Worm (Caenorhabditis elegans): Measurements from ENCODE around the gene T25F10.4.

T25F10.4 gene

DNA sequence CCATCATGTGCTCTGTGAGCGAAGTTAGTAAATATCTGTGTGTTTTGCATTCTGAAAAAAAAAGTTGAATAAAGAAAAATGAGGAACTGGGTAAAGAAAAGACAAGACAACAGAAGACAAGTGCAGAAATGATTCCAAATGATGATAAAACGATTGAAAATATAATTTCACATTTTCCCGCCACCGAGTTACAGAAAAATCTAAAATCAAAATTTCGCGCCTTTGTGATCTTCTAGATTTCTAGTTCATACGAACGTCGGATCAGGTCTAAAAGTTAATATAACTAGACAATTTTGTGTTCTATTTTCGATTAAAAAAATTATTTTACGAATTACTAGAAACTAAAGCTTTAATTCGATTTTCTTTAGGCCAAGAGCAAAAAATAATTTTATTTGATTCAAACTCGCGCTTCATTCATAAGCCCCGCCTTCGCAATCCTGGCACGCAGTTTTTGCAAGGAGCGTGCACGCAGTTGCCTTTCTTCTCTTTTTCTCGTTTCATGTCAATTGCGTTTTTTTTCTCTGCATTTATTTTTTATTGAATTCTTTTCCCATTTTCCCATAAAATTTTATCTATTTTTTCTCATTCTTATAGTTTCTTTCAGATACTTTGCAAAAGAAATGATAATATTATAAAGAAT is 22.7 kb upstream of the T25F10.4 start, which contains the start of the genes spn-4 and spe-39 (continued):
- no peak for TF ChIP-seq bed-1 (GFP tag; IDR thresholded peaks at IDR 0.05)
- peak; percentile 96 for TF ChIP-seq madf-8 (GFP tag; conservative IDR thresholded peaks at IDR 0.05)
- no peak for TF ChIP-seq repo-1 (tag; optimal IDR thresholded peaks at IDR 0.05)
- TF ChIP-seq tbx-9 (tag; optimal IDR thresholded peaks at IDR 0.05; ENCODE audit: borderline replicate concordance) = no peak
- no peak for TF ChIP-seq gei-17 (GFP tag; optimal IDR thresholded peaks at IDR 0.05)
- TF ChIP-seq nfya-1 (tag; optimal IDR thresholded peaks at IDR 0.05; ENCODE audit: borderline replicate concordance, insufficient read depth) = no peak
- peak; percentile 41 for TF ChIP-seq tbp1 (GFP tag; optimal IDR thresholded peaks at IDR 0.05)
- TF ChIP-seq lin-54 (GFP tag; optimal IDR thresholded peaks at IDR 0.05) = peak; percentile 89
- 0 out of 2 replicates have a peak, but pooled peaks have one; percentile 52 for TF ChIP-seq hsf-1 (GFP tag; IDR thresholded peaks at IDR 0.05)
- TF ChIP-seq bed-2 (GFP tag; IDR thresholded peaks at IDR 0.05) = no peak
- TF ChIP-seq snpc-1.1 (tag; optimal IDR thresholded peaks at IDR 0.05; ENCODE audit: insufficient read depth) = no peak
- peak; percentile 43; the same call in 1 of the 2 replicates for TF ChIP-seq lir-1 (GFP tag; conservative IDR thresholded peaks at IDR 0.05)
- TF ChIP-seq pha-4 (tag; optimal IDR thresholded peaks at IDR 0.05) = no peak
- TF ChIP-seq nhr-27 (tag; optimal IDR thresholded peaks at IDR 0.05) = no peak
- TF ChIP-seq B0336.3 (GFP tag; IDR thresholded peaks at IDR 0.05) = peak; percentile 76
- TF ChIP-seq nhr-90 (tag; optimal IDR thresholded peaks at IDR 0.05) = no peak
- TF ChIP-seq dpff-1 (tag; optimal IDR thresholded peaks at IDR 0.05) = no peak
- no peak for TF ChIP-seq let-526 (GFP tag; IDR thresholded peaks at IDR 0.05)
- no peak for TF ChIP-seq sdz-38 (tag; optimal IDR thresholded peaks at IDR 0.05)
- TF ChIP-seq ztf-28 (GFP tag; IDR thresholded peaks at IDR 0.05) = no peak
- TF ChIP-seq K11D2.4 (GFP tag; IDR thresholded peaks at IDR 0.05) = 0 out of 2 replicates have a peak, but pooled peaks have one; percentile 36
- TF ChIP-seq zfh-2 (GFP tag; conservative IDR thresholded peaks at IDR 0.05) = no peak
- TF ChIP-seq ztf-22 (GFP tag; optimal IDR thresholded peaks at IDR 0.05) = no peak
- peak; percentile 27 for TF ChIP-seq snpc-1.3 (tag; optimal IDR thresholded peaks at IDR 0.05; ENCODE audit: insufficient read depth)
- TF ChIP-seq lsy-27 (tag; optimal IDR thresholded peaks at IDR 0.05; ENCODE audit: borderline replicate concordance, insufficient read depth) = no peak
- peak; percentile 28 for TF ChIP-seq ceh-27 (GFP tag; optimal IDR thresholded peaks at IDR 0.05)
- no peak for TF ChIP-seq B0261.1 (tag; optimal IDR thresholded peaks at IDR 0.05)
- no peak for TF ChIP-seq cebp-2 (GFP tag; IDR thresholded peaks at IDR 0.05)
- TF ChIP-seq egl-18 (GFP tag; IDR thresholded peaks at IDR 0.05) = no peak
- no peak for TF ChIP-seq F23B12.7 (tag; optimal IDR thresholded peaks at IDR 0.05; ENCODE audit: insufficient read depth)
- TF ChIP-seq hlh-12 (tag; optimal IDR thresholded peaks at IDR 0.05) = no peak
- no peak for TF ChIP-seq F52B5.7 (tag; optimal IDR thresholded peaks at IDR 0.05)
- TF ChIP-seq F57C9.4 (tag; optimal IDR thresholded peaks at IDR 0.05) = no peak
- TF ChIP-seq nfya-2 (GFP tag; IDR thresholded peaks at IDR 0.05) = no peak
- TF ChIP-seq chd-7 (tag; optimal IDR thresholded peaks at IDR 0.05) = no peak
- TF ChIP-seq ceh-40 (GFP tag; IDR thresholded peaks at IDR 0.05) = no peak
- no peak for TF ChIP-seq lag-1 (GFP tag; IDR thresholded peaks at IDR 0.05)
- TF ChIP-seq unc-130 (GFP tag; optimal IDR thresholded peaks at IDR 0.05) = peak; percentile 70
- 0 out of 2 replicates have a peak, but pooled peaks have one; percentile 18 for TF ChIP-seq hmg-20 (GFP tag; IDR thresholded peaks at IDR 0.05)
- no peak for TF ChIP-seq mes-4 (tag; optimal IDR thresholded peaks at IDR 0.05)
- TF ChIP-seq zim-3 (tag; optimal IDR thresholded peaks at IDR 0.05) = no peak
- peak; percentile 58 for TF ChIP-seq dox-1 (GFP tag; IDR thresholded peaks at IDR 0.05)
- peak; percentile 81 for TF ChIP-seq dpl-1 (GFP tag; optimal IDR thresholded peaks at IDR 0.05)
- TF ChIP-seq F10E7.11 (tag; optimal IDR thresholded peaks at IDR 0.05) = no peak
- TF ChIP-seq nhr-120 (GFP tag; IDR thresholded peaks at IDR 0.05) = no peak
- no peak for TF ChIP-seq attf-6 (GFP tag; IDR thresholded peaks at IDR 0.05)
- TF ChIP-seq nhr-80 (tag; optimal IDR thresholded peaks at IDR 0.05) = peak; percentile 8
- no peak for TF ChIP-seq hlh-26 (GFP tag; conservative IDR thresholded peaks at IDR 0.05)
